Worm (Caenorhabditis elegans) whole organism, L4 larva: ENCODE measurements around the gene acdh-6.

Source experiments
- D1046.2 ChIP-seq: fragments of 200-800 bp; sonication (Bioruptor generic); IDR thresholded peaks from 2 replicates; pipeline ENCODE4 v1.3.6; 2022; ENCODE audit warnings: missing genetic modification characterization, missing compliant biosample characterization
- R02D3.7 ChIP-seq: fragments of 150-350 bp; sonication (generic microtip); optimal IDR thresholded peaks from 3 replicates; lab custom pipeline; 2014; ENCODE audit warnings: missing biosample characterization, missing genetic modification characterization
- Y75B8A.6 ChIP-seq: fragments of 200-800 bp; sonication (Bioruptor generic); IDR thresholded peaks from 2 replicates; pipeline ENCODE4 v1.3.6; 2022; ENCODE audit warnings: missing genetic modification reagents, missing genetic modification characterization, missing compliant biosample characterization
- ZK546.5 ChIP-seq, 2 experiments: sonication (generic microtip); optimal IDR thresholded peaks; 2 replicates each; lab custom pipeline; 2017; ENCODE audit warnings: missing biosample characterization in 2 of 2, missing genetic modification characterization in 2 of 2
- aha-1 ChIP-seq: fragments of 150-350 bp; peaks from one replicate; lab custom pipeline; 2014; ENCODE audit warnings: missing biosample characterization, missing genetic modification characterization
- aly-2 ChIP-seq: sonication (generic microtip); optimal IDR thresholded peaks from 2 replicates; lab custom pipeline; 2018; ENCODE audit warnings: missing biosample characterization, missing genetic modification characterization
- arid-1 ChIP-seq: fragments of 200-800 bp; sonication (Bioruptor generic); conservative IDR thresholded peaks from 2 replicates; pipeline ENCODE4 v1.3.6; 2022; ENCODE audit warnings: missing genetic modification reagents, missing genetic modification characterization, missing compliant biosample characterization
- ceh-62 ChIP-seq: sonication (generic microtip); optimal IDR thresholded peaks from 2 replicates; lab custom pipeline; 2017; ENCODE audit warnings: missing biosample characterization, missing genetic modification characterization
- ces-1 ChIP-seq: fragments of 150-350 bp; sonication (generic microtip); optimal IDR thresholded peaks from 4 replicates; lab custom pipeline; 2014; ENCODE audit warnings: missing biosample characterization, missing genetic modification reagents, missing genetic modification characterization
- cey-2 ChIP-seq: sonication (generic microtip); optimal IDR thresholded peaks from 3 replicates; lab custom pipeline; 2017; ENCODE audit warnings: missing genetic modification characterization, mild to moderate bottlenecking, missing compliant biosample characterization, antibody characterized with exemption, borderline replicate concordance; ENCODE audit not compliant: insufficient read depth
- ctbp-1 ChIP-seq: fragments of 200-800 bp; sonication (Bioruptor generic); IDR thresholded peaks from 2 replicates; pipeline ENCODE4 v1.3.6; 2022; ENCODE audit warnings: missing genetic modification reagents, missing genetic modification characterization, missing compliant biosample characterization
- daf-12 ChIP-seq: fragments of 150-350 bp; optimal IDR thresholded peaks from 2 replicates; lab custom pipeline; 2014; ENCODE audit warnings: missing biosample characterization, missing genetic modification reagents, missing genetic modification characterization
- daf-8 ChIP-seq: fragments of 200-800 bp; sonication (Bioruptor generic); IDR thresholded peaks from 2 replicates; pipeline ENCODE4 v1.3.6; 2022; ENCODE audit warnings: missing genetic modification characterization, missing compliant biosample characterization
- dmd-8 ChIP-seq: fragments of 200-800 bp; sonication (Bioruptor generic); IDR thresholded peaks from 2 replicates; pipeline ENCODE4 v1.3.6; 2022; ENCODE audit warnings: missing genetic modification characterization, missing compliant biosample characterization
- dve-1 ChIP-seq: sonication (generic microtip); optimal IDR thresholded peaks from 2 replicates; lab custom pipeline; 2017; ENCODE audit warnings: antibody characterized with exemption, mild to moderate bottlenecking, missing genetic modification characterization, missing compliant biosample characterization; ENCODE audit not compliant: insufficient read depth
- egl-27 ChIP-seq: sonication (generic microtip); optimal IDR thresholded peaks from 3 replicates; lab custom pipeline; 2017; ENCODE audit warnings: missing biosample characterization, missing genetic modification reagents, missing genetic modification characterization
- egl-43 ChIP-seq: fragments of 200-800 bp; sonication (Bioruptor generic); IDR thresholded peaks from 2 replicates; pipeline ENCODE4 v1.3.6; 2022; ENCODE audit warnings: missing genetic modification reagents, missing genetic modification characterization, missing compliant biosample characterization
- gei-8 ChIP-seq: fragments of 200-800 bp; sonication (Bioruptor generic); optimal IDR thresholded peaks from 2 replicates; lab custom pipeline; 2018; ENCODE audit warnings: mild to moderate bottlenecking, missing genetic modification characterization, missing compliant biosample characterization
- hif-1 ChIP-seq, 2 experiments: sonication (generic microtip); optimal IDR thresholded peaks; 2 replicates each; lab custom pipeline; 2016 to 2017; ENCODE audit warnings: missing compliant biosample characterization in 2 of 2, missing genetic modification characterization in 2 of 2, missing genetic modification reagents in 2 of 2, missing genotype in 2 of 2, mild to moderate bottlenecking in 1 of 2
- hlh-11 ChIP-seq: fragments of 200-800 bp; sonication (Bioruptor generic); optimal IDR thresholded peaks from 2 replicates; lab custom pipeline; 2018; ENCODE audit warnings: mild to moderate bottlenecking, missing genetic modification characterization, missing compliant biosample characterization
- hmg-1.1 ChIP-seq: fragments of 200-800 bp; sonication (Bioruptor generic); IDR thresholded peaks from 2 replicates; pipeline ENCODE4 v1.3.6; 2022; ENCODE audit warnings: missing genetic modification reagents, missing genetic modification characterization, missing compliant biosample characterization
- jun-1 ChIP-seq: fragments of 150-350 bp; optimal IDR thresholded peaks from 2 replicates; lab custom pipeline; 2014; ENCODE audit warnings: missing biosample characterization, missing genetic modification reagents, missing genetic modification characterization
- lin-29 ChIP-seq: fragments of 200-800 bp; sonication (Bioruptor generic); IDR thresholded peaks from 2 replicates; pipeline ENCODE4 v1.3.6; 2022; ENCODE audit warnings: missing genetic modification reagents, missing genetic modification characterization, missing compliant biosample characterization
- lin-39 ChIP-seq: fragments of 150-350 bp; optimal IDR thresholded peaks from 2 replicates; lab custom pipeline; 2014; ENCODE audit warnings: missing biosample characterization, missing genetic modification reagents, missing genetic modification characterization
- lir-3 ChIP-seq: sonication (generic microtip); optimal IDR thresholded peaks from 2 replicates; lab custom pipeline; 2016; ENCODE audit warnings: mild to moderate bottlenecking, missing genetic modification characterization, missing compliant biosample characterization
- mdl-1 ChIP-seq, 2 experiments: fragments of 150-350 bp in 1 of 2; sonication (generic microtip) in 1 of 2; optimal IDR thresholded peaks; 2 replicates each; lab custom pipeline; 2014 to 2017; ENCODE audit warnings: missing biosample characterization in 2 of 2, missing genetic modification characterization in 2 of 2
- mdt-29 ChIP-seq: fragments of 200-800 bp; sonication (Bioruptor generic); IDR thresholded peaks from 2 replicates; pipeline ENCODE4 v1.3.6; 2022; ENCODE audit warnings: missing genetic modification reagents, missing genetic modification characterization, missing compliant biosample characterization
- mes-2 ChIP-seq: sonication (generic microtip); optimal IDR thresholded peaks from 2 replicates; lab custom pipeline; 2016; ENCODE audit warnings: missing genotype, mild to moderate bottlenecking, missing genetic modification characterization, missing compliant biosample characterization; ENCODE audit not compliant: poor library complexity, severe bottlenecking
- nhr-10 ChIP-seq: fragments of 150-350 bp; optimal IDR thresholded peaks from 2 replicates; lab custom pipeline; 2014; ENCODE audit warnings: missing biosample characterization, missing genetic modification characterization
- nhr-102 ChIP-seq: sonication (generic microtip); optimal IDR thresholded peaks from 2 replicates; lab custom pipeline; 2016; ENCODE audit warnings: mild to moderate bottlenecking, missing genetic modification characterization, moderate library complexity, missing compliant biosample characterization
- nhr-28 ChIP-seq: fragments of 150-350 bp; optimal IDR thresholded peaks from 2 replicates; lab custom pipeline; 2014; ENCODE audit warnings: missing biosample characterization, missing genetic modification characterization
- nhr-42 ChIP-seq: fragments of 200-800 bp; sonication (Bioruptor generic); IDR thresholded peaks from 2 replicates; pipeline ENCODE4 v1.3.6; 2022; ENCODE audit warnings: missing genetic modification characterization, missing compliant biosample characterization
- nhr-48 ChIP-seq: sonication (generic microtip); optimal IDR thresholded peaks from 2 replicates; lab custom pipeline; 2016; ENCODE audit warnings: mild to moderate bottlenecking, missing genetic modification characterization, missing compliant biosample characterization
- nhr-6 ChIP-seq: fragments of 150-350 bp; optimal IDR thresholded peaks from 2 replicates; lab custom pipeline; 2014; ENCODE audit warnings: missing biosample characterization, missing genetic modification characterization
- nhr-77 ChIP-seq: fragments of 150-350 bp; optimal IDR thresholded peaks from 2 replicates; lab custom pipeline; 2014; ENCODE audit warnings: missing biosample characterization, missing genetic modification characterization
- pqm-1 ChIP-seq: sonication (generic microtip); optimal IDR thresholded peaks from 2 replicates; lab custom pipeline; 2017; ENCODE audit warnings: missing biosample characterization, missing genetic modification characterization
- rbr-2 ChIP-seq: sonication (generic microtip); optimal IDR thresholded peaks from 2 replicates; lab custom pipeline; 2016; ENCODE audit warnings: missing genotype, missing genetic modification characterization, missing compliant biosample characterization
- sdz-12 ChIP-seq: fragments of 200-800 bp; sonication (Bioruptor generic); optimal IDR thresholded peaks from 2 replicates; lab custom pipeline; 2018; ENCODE audit warnings: mild to moderate bottlenecking, missing genetic modification characterization, missing compliant biosample characterization
- snpc-4 ChIP-seq: fragments of 150-350 bp; optimal IDR thresholded peaks from 2 replicates; lab custom pipeline; 2014; ENCODE audit warnings: missing biosample characterization, missing genetic modification characterization
- spr-1 ChIP-seq: sonication (generic microtip); optimal IDR thresholded peaks from 2 replicates; lab custom pipeline; 2016; ENCODE audit warnings: mild to moderate bottlenecking, missing genetic modification characterization, missing compliant biosample characterization
- zag-1 ChIP-seq: fragments of 150-350 bp; optimal IDR thresholded peaks from 2 replicates; lab custom pipeline; 2014; ENCODE audit warnings: missing biosample characterization, missing genetic modification characterization
- zfp-2 ChIP-seq: sonication (generic microtip); optimal IDR thresholded peaks from 2 replicates; lab custom pipeline; 2016; ENCODE audit warnings: mild to moderate bottlenecking, missing genetic modification characterization, missing compliant biosample characterization
- zfp-3 ChIP-seq: fragments of 200-800 bp; sonication (Bioruptor generic); conservative IDR thresholded peaks from 2 replicates; pipeline ENCODE4 v1.3.6; 2022; ENCODE audit warnings: missing genetic modification reagents, missing genetic modification characterization, missing compliant biosample characterization
- zip-11 ChIP-seq: fragments of 200-800 bp; sonication (Bioruptor generic); IDR thresholded peaks from 2 replicates; pipeline ENCODE4 v1.3.6; 2022; ENCODE audit warnings: missing genetic modification characterization, missing compliant biosample characterization
- zip-2 ChIP-seq: fragments of 150-350 bp; optimal IDR thresholded peaks from 2 replicates; lab custom pipeline; 2014; ENCODE audit warnings: missing biosample characterization, missing genetic modification characterization
- ztf-7 ChIP-seq: fragments of 150-350 bp; optimal IDR thresholded peaks from 2 replicates; lab custom pipeline; 2014; ENCODE audit warnings: missing biosample characterization, missing genetic modification characterization

Gene acdh-6

DNA sequence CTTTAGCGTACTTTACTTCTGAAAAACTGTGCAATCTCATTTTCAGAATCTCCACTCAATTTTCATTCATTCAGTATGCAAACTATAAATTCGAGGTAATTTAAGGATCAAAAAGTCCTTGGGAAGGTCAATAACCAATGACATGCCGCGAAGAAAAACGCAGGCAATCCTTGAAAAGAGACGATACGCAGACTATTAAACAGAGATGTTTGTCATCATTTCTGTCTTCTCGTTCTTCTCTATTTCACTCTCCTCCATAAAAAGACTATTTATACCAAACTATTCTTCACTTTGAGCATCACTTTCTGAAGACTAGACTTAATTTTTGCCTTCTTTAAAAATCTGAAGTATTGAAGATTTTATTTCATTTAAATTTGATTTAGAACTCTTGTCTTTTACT is 8.8 kb upstream of the acdh-6 start, which contains the start of gene C02D5.4 (continued):
- no peak for TF ChIP-seq hlh-11 (tag; lab: Kevin White, UChicago)

DNA sequence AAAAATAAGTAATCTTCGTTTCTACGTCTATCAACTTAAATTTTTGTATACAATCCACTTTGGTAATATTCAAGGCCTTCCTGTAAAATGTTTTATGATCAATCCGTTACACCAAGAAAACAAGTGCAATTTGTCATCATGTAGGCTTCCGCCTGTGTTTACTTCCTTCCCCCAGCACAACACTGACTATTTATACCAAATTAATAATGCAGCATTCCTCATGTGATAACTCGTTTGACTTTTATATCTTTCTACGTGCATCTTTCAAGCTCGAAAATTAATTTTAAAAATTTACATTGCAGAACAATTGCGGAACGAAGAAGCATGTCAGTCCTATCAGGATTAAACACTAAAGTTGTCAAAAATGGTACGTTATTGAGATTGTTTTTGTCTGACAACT is 6.5 kb upstream of the acdh-6 start, which contains the start of gene gsto-2:
TSS of gene gsto-2 (plus strand) at position 301 of the 400 bp plus-strand sequence.
- TF ChIP-seq nhr-102 (tag; lab: Kevin White, UChicago) (no peak), pqm-1 (no peak), lir-3 (tag; lab: Kevin White, UChicago) (no peak), ceh-62 (no peak), mdt-29 (GFP tag; lab: Robert Waterston, UW) (no peak), R02D3.7 (no peak)

DNA sequence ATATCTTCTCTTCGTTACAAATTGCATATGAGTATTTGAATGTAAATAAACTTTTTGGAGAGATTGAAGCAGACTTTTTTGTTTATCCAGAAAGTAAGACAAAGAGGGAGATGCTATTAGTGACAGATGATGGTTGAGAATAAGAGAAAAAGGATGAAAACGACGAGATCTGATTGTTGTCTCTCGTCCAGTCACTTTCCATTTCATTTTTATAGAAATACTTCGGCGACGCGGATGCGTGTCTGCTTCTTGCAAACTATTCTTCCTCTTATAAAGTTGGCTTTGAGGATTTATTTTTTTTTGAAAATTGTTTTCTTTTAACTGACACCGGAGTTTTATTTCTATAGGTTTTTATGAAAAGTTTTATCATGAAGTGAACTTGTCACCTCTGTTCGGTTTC is 5.3 kb upstream of the acdh-6 start:
- TF ChIP-seq daf-8 (GFP tag; lab: Robert Waterston, UW) (no peak), gei-8 (no peak), pqm-1 (no peak), ctbp-1 (GFP tag; lab: Robert Waterston, UW) (no peak), zfp-3 (GFP tag; lab: Robert Waterston, UW) (no peak), arid-1 (GFP tag; lab: Robert Waterston, UW) (no peak), daf-12 (tag; lab: Kevin White, UChicago) (no peak)

ce11 chrIII:8556836-8557385 is 4.0 kb upstream of the acdh-6 start, which contains the start of gene C02D5.2:
Gene C02D5.2 (plus strand): TSS chrIII:8557335.
- TF ChIP-seq aha-1 (tag; lab: Kevin White, UChicago) (no peak), aly-2 (tag; lab: Kevin White, UChicago) (no peak), zag-1 (tag; lab: Kevin White, UChicago) (no peak), dmd-8 (GFP tag; lab: Robert Waterston, UW) (no peak), mes-2 (tag; lab: Kevin White, UChicago) (no peak), ZK546.5 (tag; optimal IDR thresholded peaks at IDR 0.05; lab: Kevin White, UChicago) (no peak), egl-43 (GFP tag; lab: Robert Waterston, UW) (no peak), lir-3 (tag; lab: Kevin White, UChicago) (no peak), nhr-28 (tag; lab: Kevin White, UChicago) (peak; percentile 53), zfp-3 (GFP tag; lab: Robert Waterston, UW) (no peak), dve-1 (peak; percentile 52), sdz-12 (GFP tag; lab: Kevin White, UChicago) (no peak), zip-2 (tag; lab: Kevin White, UChicago) (no peak), zfp-2 (tag; lab: Kevin White, UChicago) (no peak), nhr-42 (no peak), nhr-6 (tag; lab: Kevin White, UChicago) (no peak), rbr-2 (tag; lab: Kevin White, UChicago) (peak; percentile 20), Y75B8A.6 (GFP tag; lab: Robert Waterston, UW) (no peak), mdt-29 (GFP tag; lab: Robert Waterston, UW) (no peak), mdl-1 (tag; optimal IDR thresholded peaks at IDR 0.05; lab: Kevin White, UChicago) (peak in 1 of 2 experiments; percentile 40), lin-29 (GFP tag; lab: Robert Waterston, UW) (no peak), lin-39 (tag; lab: Kevin White, UChicago) (no peak), hlh-11 (tag; lab: Kevin White, UChicago) (peak; percentile 49), egl-27 (tag; lab: Kevin White, UChicago) (no peak), zip-11 (GFP tag; lab: Robert Waterston, UW) (no peak), hmg-1.1 (GFP tag; lab: Robert Waterston, UW) (peak; percentile 54; the same call in 1 of the 2 replicates), pqm-1 (no peak), nhr-48 (tag; lab: Kevin White, UChicago) (no peak), snpc-4 (no peak), cey-2 (tag; lab: Kevin White, UChicago) (no peak), ces-1 (GFP tag; lab: Kevin White, UChicago) (no peak), ztf-7 (no peak), nhr-10 (peak; percentile 51), nhr-77 (tag; lab: Kevin White, UChicago) (no peak), hif-1 (tag; optimal IDR thresholded peaks at IDR 0.05; lab: Kevin White, UChicago) (peak in 1 of 2 experiments; percentile 32), spr-1 (tag; lab: Kevin White, UChicago) (no peak), jun-1 (tag; lab: Kevin White, UChicago) (no peak), D1046.2 (no peak)
